Worm (Caenorhabditis elegans): ENCODE measurements around the gene hrpl-1.
A peak's percentile ranks its signal among the peaks of the same experiment; 100 is the strongest.

The hrpl-1 gene

ce11 chrII:6876957-6877356 is 21.6 kb upstream of the hrpl-1 start, which contains the start of gene slc-36.5:
slc-36.5 (minus strand) TSS chrII:6877057.
- TF ChIP-seq skn-1 (tag; optimal IDR thresholded peaks at IDR 0.05) = no peak
- TF ChIP-seq peb-1 (tag; optimal IDR thresholded peaks at IDR 0.05) = no peak
- TF ChIP-seq sem-4 (tag; optimal IDR thresholded peaks at IDR 0.05) = no peak
- no peak for TF ChIP-seq nhr-12 (tag; optimal IDR thresholded peaks at IDR 0.05)
- no peak for TF ChIP-seq unc-55 (GFP tag; optimal IDR thresholded peaks at IDR 0.05)
- no peak for TF ChIP-seq nhr-77 (tag; optimal IDR thresholded peaks at IDR 0.05)
- no peak for TF ChIP-seq lsy-2 (tag; optimal IDR thresholded peaks at IDR 0.05)
- TF ChIP-seq elt-3 (tag; optimal IDR thresholded peaks at IDR 0.05) = no peak
- TF ChIP-seq dmd-4 (tag; optimal IDR thresholded peaks at IDR 0.05) = no peak
- TF ChIP-seq fos-1 (tag; optimal IDR thresholded peaks at IDR 0.05) = no peak
- no peak for TF ChIP-seq nhr-25 (tag; optimal IDR thresholded peaks at IDR 0.05)
- no peak for TF ChIP-seq sma-3 (GFP tag; optimal IDR thresholded peaks at IDR 0.05)
- TF ChIP-seq ceh-16 (tag; optimal IDR thresholded peaks at IDR 0.05) = no peak

DNA sequence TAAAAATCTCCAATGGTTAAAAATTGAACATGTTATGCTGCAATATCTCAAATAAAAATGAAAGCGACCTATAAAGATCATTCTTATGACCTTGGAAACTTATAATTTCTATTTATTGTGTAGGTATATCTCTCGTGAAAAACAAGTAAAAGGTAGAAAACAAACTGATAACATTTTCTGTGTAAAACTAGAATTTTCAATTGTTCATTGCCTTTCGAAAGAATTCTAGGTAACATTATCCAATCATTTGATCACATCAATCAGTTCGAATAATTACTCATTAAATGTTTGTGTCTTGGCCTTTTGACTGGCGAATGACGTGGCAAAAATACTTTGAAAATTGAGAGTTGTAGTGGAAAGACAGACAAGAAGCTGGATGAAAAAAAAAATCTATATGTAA is 20.6 kb upstream of the hrpl-1 start:
- no peak for TF ChIP-seq sma-9 (GFP tag; optimal IDR thresholded peaks at IDR 0.05)
- TF ChIP-seq sma-9 (tag; optimal IDR thresholded peaks at IDR 0.05) = no peak
- TF ChIP-seq skn-1 (tag; optimal IDR thresholded peaks at IDR 0.05) = no peak
- TF ChIP-seq ceh-16 (tag; optimal IDR thresholded peaks at IDR 0.05) = no peak
- TF ChIP-seq ztf-11 (tag; optimal IDR thresholded peaks at IDR 0.05) = no peak
- no peak for TF ChIP-seq Y55F3AM.14 (GFP tag; optimal IDR thresholded peaks at IDR 0.05)
- TF ChIP-seq zag-1 (tag; optimal IDR thresholded peaks at IDR 0.05) = no peak
- TF ChIP-seq nhr-237 (tag; optimal IDR thresholded peaks at IDR 0.05) = no peak
- TF ChIP-seq crh-2 (tag; optimal IDR thresholded peaks at IDR 0.05) = peak; percentile 71
- TF ChIP-seq F13H6.1 (tag; optimal IDR thresholded peaks at IDR 0.05) = no peak
- TF ChIP-seq mdl-1 (tag; optimal IDR thresholded peaks at IDR 0.05) = no peak
- TF ChIP-seq blmp-1 (tag; optimal IDR thresholded peaks at IDR 0.05; ENCODE audit: insufficient read depth) = peak; percentile 58
- TF ChIP-seq elt-3 (tag; optimal IDR thresholded peaks at IDR 0.05) = no peak
- TF ChIP-seq ceh-82 (tag; optimal IDR thresholded peaks at IDR 0.05) = no peak
- peak; percentile 71 for TF ChIP-seq nhr-25 (tag; optimal IDR thresholded peaks at IDR 0.05)
- no peak for TF ChIP-seq sem-4 (tag; optimal IDR thresholded peaks at IDR 0.05)
- TF ChIP-seq nhr-23 (tag; optimal IDR thresholded peaks at IDR 0.05) = no peak
- TF ChIP-seq nhr-129 (tag; optimal IDR thresholded peaks at IDR 0.05) = no peak
- TF ChIP-seq sma-3 (GFP tag; optimal IDR thresholded peaks at IDR 0.05) = peak; percentile 62

DNA sequence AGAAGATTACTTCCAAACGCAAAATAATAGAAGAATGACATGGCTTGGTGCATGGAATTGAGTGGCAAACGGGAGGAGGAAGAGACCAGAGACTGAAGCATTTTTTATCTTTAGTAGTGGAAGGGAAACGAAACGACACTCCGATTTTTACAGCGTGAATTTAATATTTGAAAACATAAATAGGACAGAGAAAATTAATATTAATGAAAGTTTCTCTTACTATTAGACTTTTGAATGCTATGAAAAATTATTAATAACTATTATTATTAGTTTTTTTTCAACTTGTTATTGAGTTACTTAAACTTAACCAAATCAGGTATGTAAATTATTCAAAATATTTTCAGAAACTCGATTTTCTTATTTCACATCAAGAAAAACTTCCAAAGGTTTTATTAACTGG is 18.5 kb upstream of the hrpl-1 start, which contains the start of gene C44B7.7:
TSS of gene C44B7.7 (minus strand) at position 101 of the 400 bp plus-strand sequence.
- TF ChIP-seq Y55F3AM.14 (GFP tag; optimal IDR thresholded peaks at IDR 0.05) (no peak), sma-9 (GFP tag; optimal IDR thresholded peaks at IDR 0.05) (no peak), sma-9 (tag; optimal IDR thresholded peaks at IDR 0.05) (no peak), elt-3 (tag; optimal IDR thresholded peaks at IDR 0.05) (no peak), alr-1 (tag; optimal IDR thresholded peaks at IDR 0.05) (no peak), mdl-1 (tag; optimal IDR thresholded peaks at IDR 0.05) (no peak), egl-27 (tag; optimal IDR thresholded peaks at IDR 0.05) (no peak), nhr-11 (tag; optimal IDR thresholded peaks at IDR 0.05) (no peak), unc-62 (GFP tag; optimal IDR thresholded peaks at IDR 0.05) (no peak), ama-1 (optimal IDR thresholded peaks at IDR 0.05) (no peak), nhr-129 (tag; optimal IDR thresholded peaks at IDR 0.05) (no peak), nhr-12 (tag; optimal IDR thresholded peaks at IDR 0.05) (no peak), lin-39 (tag; optimal IDR thresholded peaks at IDR 0.05) (no peak), mab-5 (tag; optimal IDR thresholded peaks at IDR 0.05) (no peak), nhr-23 (tag; optimal IDR thresholded peaks at IDR 0.05) (no peak), aly-2 (tag; optimal IDR thresholded peaks at IDR 0.05) (no peak), lin-13 (GFP tag; optimal IDR thresholded peaks at IDR 0.05) (no peak), ceh-16 (tag; optimal IDR thresholded peaks at IDR 0.05) (no peak), sma-3 (GFP tag; optimal IDR thresholded peaks at IDR 0.05) (no peak)

ce11 chrII:6882335-6882734 is 16.2 kb upstream of the hrpl-1 start:
- TF ChIP-seq mbf-1 (tag; optimal IDR thresholded peaks at IDR 0.05) = no peak
- no peak for TF ChIP-seq nhr-237 (tag; optimal IDR thresholded peaks at IDR 0.05)
- no peak for TF ChIP-seq peb-1 (tag; optimal IDR thresholded peaks at IDR 0.05)
- TF ChIP-seq ztf-1 (GFP tag; conservative IDR thresholded peaks at IDR 0.05) = no peak
- no peak for TF ChIP-seq sma-9 (GFP tag; optimal IDR thresholded peaks at IDR 0.05)
- TF ChIP-seq sma-9 (tag; optimal IDR thresholded peaks at IDR 0.05) = no peak
- TF ChIP-seq zag-1 (tag; optimal IDR thresholded peaks at IDR 0.05) = no peak
- no peak for TF ChIP-seq ztf-11 (tag; optimal IDR thresholded peaks at IDR 0.05)
- TF ChIP-seq ama-1 (optimal IDR thresholded peaks at IDR 0.05) = no peak
- no peak for TF ChIP-seq F13H6.1 (tag; optimal IDR thresholded peaks at IDR 0.05)
- TF ChIP-seq crh-2 (tag; optimal IDR thresholded peaks at IDR 0.05) = no peak
- TF ChIP-seq unc-62 (GFP tag; optimal IDR thresholded peaks at IDR 0.05) = no peak
- TF ChIP-seq gmeb-1 (tag; optimal IDR thresholded peaks at IDR 0.05) = no peak
- TF ChIP-seq mab-5 (tag; optimal IDR thresholded peaks at IDR 0.05) = no peak
- no peak for TF ChIP-seq egl-27 (tag; optimal IDR thresholded peaks at IDR 0.05)
- TF ChIP-seq fos-1 (tag; optimal IDR thresholded peaks at IDR 0.05) = no peak
- no peak for TF ChIP-seq ztf-4 (tag; optimal IDR thresholded peaks at IDR 0.05)
- TF ChIP-seq elt-1 (tag; optimal IDR thresholded peaks at IDR 0.05) = no peak

Measured in whole organism, L2 larva.